Worm (Caenorhabditis elegans): ENCODE measurements around the gene F08F1.4.

The F08F1.4 gene

DNA sequence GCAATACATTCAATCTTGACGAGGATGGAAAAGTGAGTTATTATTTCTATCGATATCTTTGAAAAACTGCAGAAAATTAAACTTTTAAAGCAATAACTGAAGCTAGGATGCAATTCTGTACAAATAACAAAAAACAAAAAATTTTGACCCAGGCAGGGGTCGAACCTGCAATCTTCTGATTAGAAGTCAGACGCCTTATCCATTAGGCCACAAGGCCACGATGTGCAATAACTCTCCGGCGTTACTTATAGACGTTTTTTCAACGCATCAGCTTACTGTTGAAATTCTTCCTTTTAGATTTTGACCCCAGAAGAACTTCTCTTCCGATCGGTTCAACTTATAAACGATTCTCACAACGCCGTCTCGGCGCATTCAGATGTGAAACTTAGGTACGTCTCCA is 31.6 kb upstream of the F08F1.4 start:
- TF ChIP-seq dmd-9 (GFP tag; IDR thresholded peaks at IDR 0.05): no peak
- TF ChIP-seq lsy-2 (tag; optimal IDR thresholded peaks at IDR 0.05): peak in 1 of 2 experiments; percentile 27
- no peak for TF ChIP-seq nhr-48 (tag; optimal IDR thresholded peaks at IDR 0.05)
- 0 out of 2 replicates have a peak, but pooled peaks have one; percentile 10 for TF ChIP-seq ceh-20 (GFP tag; IDR thresholded peaks at IDR 0.05)
- TF ChIP-seq mdt-29 (GFP tag; IDR thresholded peaks at IDR 0.05): no peak
- TF ChIP-seq zfp-3 (GFP tag; conservative IDR thresholded peaks at IDR 0.05): 0 out of 2 replicates have a peak, but pooled peaks have one; percentile 24
- TF ChIP-seq egl-27 (tag; optimal IDR thresholded peaks at IDR 0.05): no peak
- TF ChIP-seq F37D6.2 (tag; optimal IDR thresholded peaks at IDR 0.05): no peak
- TF ChIP-seq snpc-1.2 (GFP tag; IDR thresholded peaks at IDR 0.05): peak; percentile 87
- TF ChIP-seq sdz-12 (GFP tag; optimal IDR thresholded peaks at IDR 0.05): no peak
- peak; percentile 47; the same call in 1 of the 2 replicates for TF ChIP-seq lin-1 (GFP tag; IDR thresholded peaks at IDR 0.05)
- TF ChIP-seq zip-2 (tag; optimal IDR thresholded peaks at IDR 0.05): no peak
- no peak for TF ChIP-seq unc-39 (tag; optimal IDR thresholded peaks at IDR 0.05)
- no peak for TF ChIP-seq nhr-77 (tag; optimal IDR thresholded peaks at IDR 0.05)
- no peak for TF ChIP-seq daf-12 (tag; optimal IDR thresholded peaks at IDR 0.05)
- 0 out of 2 replicates have a peak, but pooled peaks have one; percentile 75 for TF ChIP-seq dmd-8 (GFP tag; IDR thresholded peaks at IDR 0.05)
- TF ChIP-seq set-16 (GFP tag; IDR thresholded peaks at IDR 0.05): no peak
- TF ChIP-seq F49E8.2 (tag; optimal IDR thresholded peaks at IDR 0.05; ENCODE audit: borderline replicate concordance): peak; percentile 22
- TF ChIP-seq egl-43 (GFP tag; IDR thresholded peaks at IDR 0.05): no peak; the same call in 1 of the 2 replicates
- no peak for TF ChIP-seq ama-1 (optimal IDR thresholded peaks at IDR 0.05)
- no peak for TF ChIP-seq lin-13 (GFP tag; optimal IDR thresholded peaks at IDR 0.05)
- TF ChIP-seq Y5F2A.4 (GFP tag; optimal IDR thresholded peaks at IDR 0.05): peak; percentile 38
- no peak for TF ChIP-seq ZK546.5 (tag; optimal IDR thresholded peaks at IDR 0.05)
- TF ChIP-seq Y48G9A.11 (GFP tag; IDR thresholded peaks at IDR 0.05): peak; percentile 70
- no peak for TF ChIP-seq nhr-10 (tag; optimal IDR thresholded peaks at IDR 0.05)
- no peak for TF ChIP-seq nhr-237 (tag; optimal IDR thresholded peaks at IDR 0.05)
- TF ChIP-seq aha-1 (tag): peak; percentile 27
- TF ChIP-seq lir-3 (tag; optimal IDR thresholded peaks at IDR 0.05): peak; percentile 17
- no peak for TF ChIP-seq daf-8 (GFP tag; IDR thresholded peaks at IDR 0.05)
- TF ChIP-seq dpl-1 (GFP tag; optimal IDR thresholded peaks at IDR 0.05): no peak
- TF ChIP-seq attf-4 (tag; optimal IDR thresholded peaks at IDR 0.05): no peak
- peak; percentile 70 for TF ChIP-seq lin-38 (GFP tag; IDR thresholded peaks at IDR 0.05)
- TF ChIP-seq cey-2 (tag; optimal IDR thresholded peaks at IDR 0.05; ENCODE audit: borderline replicate concordance, insufficient read depth): no peak
- no peak for TF ChIP-seq ztf-11 (tag; optimal IDR thresholded peaks at IDR 0.05)
- TF ChIP-seq skn-1 (tag; optimal IDR thresholded peaks at IDR 0.05): no peak
- no peak for TF ChIP-seq nhr-76 (tag; optimal IDR thresholded peaks at IDR 0.05)
- TF ChIP-seq lin-29 (GFP tag; IDR thresholded peaks at IDR 0.05): no peak
- peak; percentile 81; the same call in 1 of the 2 replicates for TF ChIP-seq Y105C5A.15 (GFP tag; IDR thresholded peaks at IDR 0.05)
- TF ChIP-seq dmd-6 (GFP tag; IDR thresholded peaks at IDR 0.05): peak; percentile 48
- no peak for TF ChIP-seq ces-1 (GFP tag; optimal IDR thresholded peaks at IDR 0.05)
- no peak for TF ChIP-seq fkh-10 (GFP tag; optimal IDR thresholded peaks at IDR 0.05)
- no peak for TF ChIP-seq ceh-62 (tag; optimal IDR thresholded peaks at IDR 0.05)
- no peak for TF ChIP-seq lin-15B (tag; optimal IDR thresholded peaks at IDR 0.05)
- TF ChIP-seq lim-7 (GFP tag; IDR thresholded peaks at IDR 0.05): peak; percentile 84
- no peak for TF ChIP-seq nhr-6 (tag; optimal IDR thresholded peaks at IDR 0.05)
- TF ChIP-seq gei-8 (GFP tag; optimal IDR thresholded peaks at IDR 0.05): peak; percentile 29
- TF ChIP-seq ZK337.2 (GFP tag; IDR thresholded peaks at IDR 0.05): peak; percentile 79
- no peak for TF ChIP-seq ctbp-1 (GFP tag; IDR thresholded peaks at IDR 0.05)
- TF ChIP-seq snpc-4 (tag; optimal IDR thresholded peaks at IDR 0.05): no peak
- TF ChIP-seq madf-5 (GFP tag; IDR thresholded peaks at IDR 0.05): peak; percentile 70 to 78; a peak in 3 of 4 replicates
- 0 out of 2 replicates have a peak, but pooled peaks have one; percentile 10 for TF ChIP-seq nhr-42 (GFP tag; IDR thresholded peaks at IDR 0.05)
- no peak for TF ChIP-seq php-3 (GFP tag; IDR thresholded peaks at IDR 0.05)
- TF ChIP-seq nhr-111 (GFP tag; optimal IDR thresholded peaks at IDR 0.05): peak; percentile 24

All from whole organism, L4 larva.